Fruit fly (Drosophila melanogaster) S2 (cell line): Measurements from ENCODE around the gene CG31871.

Experiments
- CG8478 ChIP-seq: fragments of >200 bp; optimal IDR thresholded peaks from 2 replicates; lab custom pipeline; 2018
- CTCF ChIP-seq, 2 experiments: fragments of >200 bp; optimal IDR thresholded peaks; 2 replicates each; lab custom pipeline; 2018

dm6 chr2L:10704425-10704824 lies 42.5 kb downstream of the CG31871 start:
- TF ChIP-seq CTCF (optimal IDR thresholded peaks at IDR 0.05; lab: Kevin White, UChicago) (no peak), CG8478 (lab: Kevin White, UChicago) (no peak)
